Fruit fly (Drosophila melanogaster): ENCODE data around the gene Rop.

Rop gene

dm6 chr3L:4092705-4093257, 46.0 kb downstream of the Rop start, which contains the start of gene CG14990:
Gene CG14990 (plus strand): TSS chr3L:4093207.
- no peak for TF ChIP-seq CG8478 (optimal IDR thresholded peaks at IDR 0.05)
- peak in 1 of 2 experiments; percentile 44 for TF ChIP-seq CTCF (optimal IDR thresholded peaks at IDR 0.05)

- TF ChIP-seq CTCF (optimal IDR thresholded peaks at IDR 0.05): no peak
- TF ChIP-seq CG8478 (optimal IDR thresholded peaks at IDR 0.05): no peak
Observed at dm6 chr3L:4088694-4089190, 50.1 kb downstream of the Rop start, which contains the start of gene Gad1. Gene Gad1 (minus strand): TSS chr3L:4088744.

dm6 chr3L:4087281-4087680, 51.5 kb downstream of the Rop start, which contains the start of gene CG14989:
Gene CG14989 (plus strand): TSS chr3L:4087581.
- TF ChIP-seq CG8478 (optimal IDR thresholded peaks at IDR 0.05): no peak
- TF ChIP-seq CTCF (optimal IDR thresholded peaks at IDR 0.05): no peak
